Worm (Caenorhabditis elegans) whole organism, L3 larva: ENCODE results near the gene T07A9.14.

Source experiments
- ZK546.5 ChIP-seq: sonication (generic microtip); optimal IDR thresholded peaks from 2 replicates; lab custom pipeline; 2017; ENCODE audit warnings: missing biosample characterization, missing genetic modification characterization
- aly-2 ChIP-seq: fragments of 150-350 bp; optimal IDR thresholded peaks from 2 replicates; lab custom pipeline; 2014; ENCODE audit warnings: missing biosample characterization, missing genetic modification characterization
- ama-1 ChIP-seq: fragments of 150-350 bp; optimal IDR thresholded peaks from 2 replicates; lab custom pipeline; 2018
- egl-27 ChIP-seq: sonication (generic microtip); optimal IDR thresholded peaks from 4 replicates; lab custom pipeline; 2017; ENCODE audit warnings: missing biosample characterization, missing genetic modification reagents, missing genetic modification characterization
- elt-2 ChIP-seq: sonication (generic microtip); optimal IDR thresholded peaks from 2 replicates; lab custom pipeline; 2016; ENCODE audit warnings: missing genetic modification reagents, mild to moderate bottlenecking, missing genetic modification characterization, missing compliant biosample characterization
- fos-1 ChIP-seq: fragments of 150-350 bp; optimal IDR thresholded peaks from 2 replicates; lab custom pipeline; 2014; ENCODE audit warnings: missing biosample characterization, missing genetic modification characterization
- nhr-237 ChIP-seq: fragments of 150-350 bp; optimal IDR thresholded peaks from 2 replicates; lab custom pipeline; 2014; ENCODE audit warnings: missing biosample characterization, missing genetic modification characterization
- nhr-28 ChIP-seq: fragments of 150-350 bp; optimal IDR thresholded peaks from 2 replicates; lab custom pipeline; 2014; ENCODE audit warnings: missing biosample characterization, missing genetic modification characterization
- nhr-76 ChIP-seq: fragments of 150-350 bp; sonication (generic microtip); optimal IDR thresholded peaks from 5 replicates; lab custom pipeline; 2014; ENCODE audit warnings: missing biosample characterization, missing genetic modification characterization
- pha-4 ChIP-seq: fragments of 150-350 bp; optimal IDR thresholded peaks from 2 replicates; lab custom pipeline; 2014; ENCODE audit warnings: missing biosample characterization, missing genetic modification reagents, missing genetic modification characterization
- unc-62 ChIP-seq: fragments of 150-350 bp; sonication (generic microtip); optimal IDR thresholded peaks from 4 replicates; lab custom pipeline; 2014; ENCODE audit warnings: missing biosample characterization, missing genetic modification reagents, missing genetic modification characterization
- zag-1 ChIP-seq: fragments of 150-350 bp; optimal IDR thresholded peaks from 2 replicates; lab custom pipeline; 2014; ENCODE audit warnings: missing biosample characterization, missing genetic modification characterization
- ztf-4 ChIP-seq: fragments of 150-350 bp; optimal IDR thresholded peaks from 2 replicates; lab custom pipeline; 2014; ENCODE audit warnings: missing biosample characterization, missing genetic modification characterization

DNA sequence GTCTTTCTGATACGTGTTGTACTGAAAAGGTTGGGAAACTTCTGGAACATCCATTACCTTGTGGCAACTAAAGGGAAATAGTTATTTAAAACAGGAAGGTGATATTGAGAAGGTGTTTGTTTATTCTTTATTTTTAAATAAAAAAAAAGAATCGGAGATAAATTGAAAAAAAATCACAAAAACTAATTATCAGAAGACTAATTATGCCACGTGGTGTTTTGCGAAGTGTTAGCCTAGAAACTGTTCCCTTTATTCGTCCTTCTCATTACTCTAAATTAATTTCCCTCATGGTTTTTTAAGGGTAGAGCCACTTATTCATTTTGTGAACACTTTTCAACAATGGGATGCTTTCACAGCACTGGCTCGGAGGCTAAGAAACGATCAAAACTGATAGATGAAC lies 14.9 kb downstream of the T07A9.14 start, which contains the start of gene gpa-4:
- no peak for TF ChIP-seq nhr-28 (tag; lab: Kevin White, UChicago)
- no peak for TF ChIP-seq nhr-237 (tag; lab: Kevin White, UChicago)
- TF ChIP-seq nhr-76 = no peak
- no peak for TF ChIP-seq egl-27 (tag; lab: Kevin White, UChicago)
- no peak for TF ChIP-seq fos-1 (tag; lab: Kevin White, UChicago)
- TF ChIP-seq unc-62 (GFP tag; lab: Kevin White, UChicago) = no peak
- TF ChIP-seq pha-4 (tag; lab: Kevin White, UChicago) = no peak
- TF ChIP-seq ama-1 (lab: Kevin White, UChicago) = no peak
- TF ChIP-seq aly-2 (tag; lab: Kevin White, UChicago) = no peak
- TF ChIP-seq ztf-4 (tag; lab: Kevin White, UChicago) = no peak
- no peak for TF ChIP-seq zag-1 (tag; lab: Kevin White, UChicago)
- TF ChIP-seq elt-2 = no peak
- no peak for TF ChIP-seq ZK546.5 (tag; lab: Kevin White, UChicago)
